ENCODE assay signal across 6 worm cellular contexts in the genomic region with DNA sequence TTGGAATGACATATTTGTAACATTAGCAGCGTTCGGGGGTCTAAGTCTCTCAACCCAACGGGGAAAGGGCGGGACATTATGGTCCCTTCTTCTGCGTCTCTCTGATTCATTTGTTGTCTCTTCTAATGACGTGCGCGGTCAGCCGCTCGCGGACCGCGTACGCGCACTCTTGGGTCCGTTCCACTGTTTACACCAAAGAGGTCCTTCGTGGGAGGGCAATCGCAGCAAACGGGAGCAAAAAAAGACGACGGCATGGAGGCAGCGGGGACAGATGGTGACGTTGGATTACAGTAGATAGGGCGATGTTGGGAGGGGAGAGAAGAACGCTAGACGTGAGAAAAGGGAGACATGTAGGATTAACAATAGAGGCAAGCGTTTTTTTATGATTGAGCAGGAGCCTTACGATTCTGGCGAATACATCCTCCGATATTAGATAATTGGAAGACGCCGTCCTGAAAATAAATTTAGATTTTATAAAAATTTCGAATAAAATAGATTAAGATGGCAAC.
TF ChIP-seq lines count a peak whose summit lies in the region.

flh-1 (minus strand) TSS at position 459 of the 509 bp plus-strand sequence.

TF ChIP-seq in whole organism, L4 larva, 104 proteins besides CTCF, POLR2A, EP300 and RAD21 (continues in another document):
- TF ChIP-seq duxl-1 (tag; optimal IDR thresholded peaks at IDR 0.05; lab: Kevin White, UChicago; ENCODE audit: poor library complexity) (no peak), R02D3.7 (tag; optimal IDR thresholded peaks at IDR 0.05; lab: Kevin White, UChicago) (no peak), lir-3 (tag; optimal IDR thresholded peaks at IDR 0.05; lab: Kevin White, UChicago) (no peak), madf-5 (GFP tag; IDR thresholded peaks at IDR 0.05; lab: Robert Waterston, UW) (0 out of 4 replicates have a peak, but pooled peaks of 1 of the 2 experiments have one; percentile 23), nhr-10 (tag; optimal IDR thresholded peaks at IDR 0.05; lab: Kevin White, UChicago) (no peak), ceh-28 (tag; optimal IDR thresholded peaks at IDR 0.05; lab: Kevin White, UChicago) (no peak), set-16 (GFP tag; IDR thresholded peaks at IDR 0.05; lab: Robert Waterston, UW) (0 out of 2 replicates have a peak, but pooled peaks have one; percentile 42), mxl-3 (GFP tag; optimal IDR thresholded peaks at IDR 0.05; lab: Kevin White, UChicago) (no peak), dve-1 (tag; optimal IDR thresholded peaks at IDR 0.05; lab: Kevin White, UChicago; ENCODE audit: insufficient read depth) (no peak), nhr-102 (tag; optimal IDR thresholded peaks at IDR 0.05; lab: Kevin White, UChicago) (no peak), egl-43 (GFP tag; IDR thresholded peaks at IDR 0.05; lab: Robert Waterston, UW) (0 out of 2 replicates have a peak, but pooled peaks have one; percentile 34), spr-3 (GFP tag; optimal IDR thresholded peaks at IDR 0.05; lab: Kevin White, UChicago) (no peak), tag-97 (GFP tag; IDR thresholded peaks at IDR 0.05; lab: Robert Waterston, UW) (no peak)

TF ChIP-seq in whole organism, early embryonic, 17 proteins besides CTCF, POLR2A, EP300 and RAD21:
- TF ChIP-seq sea-1 (GFP tag; conservative IDR thresholded peaks at IDR 0.05; lab: Robert Waterston, UW): peak; percentile 82
- no peak for TF ChIP-seq flt-1 (GFP tag; IDR thresholded peaks at IDR 0.05; lab: Robert Waterston, UW)
- peak; percentile 15 for TF ChIP-seq F13C5.2 (tag; optimal IDR thresholded peaks at IDR 0.05; lab: Kevin White, UChicago)
- TF ChIP-seq ceh-36 (tag; optimal IDR thresholded peaks at IDR 0.05; lab: Kevin White, UChicago): peak; percentile 70
- peak; percentile 86 for TF ChIP-seq hmg-4 (GFP tag; optimal IDR thresholded peaks at IDR 0.05; lab: Kevin White, UChicago)
- TF ChIP-seq aly-1 (tag; optimal IDR thresholded peaks at IDR 0.05; lab: Kevin White, UChicago): peak; percentile 47

TF ChIP-seq in whole organism, late embryonic, 69 proteins besides CTCF, POLR2A, EP300 and RAD21 (continues in another document):
- no peak for TF ChIP-seq unc-3 (GFP tag; conservative IDR thresholded peaks at IDR 0.05; lab: Robert Waterston, UW)
- TF ChIP-seq unc-3 (tag; optimal IDR thresholded peaks at IDR 0.05; lab: Kevin White, UChicago): no peak
- TF ChIP-seq ets-4 (tag; optimal IDR thresholded peaks at IDR 0.05; lab: Kevin White, UChicago): no peak
- peak; percentile 30 for TF ChIP-seq ceh-2 (tag; optimal IDR thresholded peaks at IDR 0.05; lab: Kevin White, UChicago)
- no peak for TF ChIP-seq hlh-30 (tag; optimal IDR thresholded peaks at IDR 0.05; lab: Kevin White, UChicago; ENCODE audit: insufficient read depth)
- TF ChIP-seq tbx-2 (tag; optimal IDR thresholded peaks at IDR 0.05; lab: Kevin White, UChicago): peak; percentile 58
- peak; percentile 12 for TF ChIP-seq unc-55 (GFP tag; optimal IDR thresholded peaks at IDR 0.05; lab: Kevin White, UChicago)
- TF ChIP-seq nfya-1 (tag; optimal IDR thresholded peaks at IDR 0.05; lab: Kevin White, UChicago): peak; percentile 31
- TF ChIP-seq ceh-31 (tag; optimal IDR thresholded peaks at IDR 0.05; lab: Kevin White, UChicago): peak; percentile 37
- no peak for TF ChIP-seq ceh-18 (tag; optimal IDR thresholded peaks at IDR 0.05; lab: Kevin White, UChicago)
- peak; percentile 58 for TF ChIP-seq sdc-2 (tag; optimal IDR thresholded peaks at IDR 0.05; lab: Kevin White, UChicago)
- TF ChIP-seq ceh-24 (tag; optimal IDR thresholded peaks at IDR 0.05; lab: Kevin White, UChicago): no peak
- TF ChIP-seq fkh-6 (tag; optimal IDR thresholded peaks at IDR 0.05; lab: Kevin White, UChicago): no peak
- peak; percentile 28 for TF ChIP-seq ceh-34 (tag; optimal IDR thresholded peaks at IDR 0.05; lab: Kevin White, UChicago)
- TF ChIP-seq pqm-1 (tag; optimal IDR thresholded peaks at IDR 0.05; lab: Kevin White, UChicago): no peak
- TF ChIP-seq hlh-6 (tag; optimal IDR thresholded peaks at IDR 0.05; lab: Kevin White, UChicago): peak; percentile 21
- no peak for TF ChIP-seq ceh-45 (GFP tag; IDR thresholded peaks at IDR 0.05; lab: Robert Waterston, UW)

TF ChIP-seq in whole organism, midembryonic, 9 proteins besides CTCF, POLR2A, EP300 and RAD21:
- TF ChIP-seq ref-1 (GFP tag; conservative IDR thresholded peaks at IDR 0.05; lab: Robert Waterston, UW) (no peak), flt-1 (GFP tag; IDR thresholded peaks at IDR 0.05; lab: Robert Waterston, UW) (peak; percentile 76), med-1 (GFP tag; optimal IDR thresholded peaks at IDR 0.05; lab: Kevin White, UChicago; ENCODE audit: insufficient read depth) (no peak), ztf-29 (GFP tag; IDR thresholded peaks at IDR 0.05; lab: Robert Waterston, UW) (no peak), T22C8.4 (GFP tag; IDR thresholded peaks at IDR 0.05; lab: Robert Waterston, UW) (no peak), cog-1 (tag; optimal IDR thresholded peaks at IDR 0.05; lab: Kevin White, UChicago) (no peak), tab-1 (GFP tag; IDR thresholded peaks at IDR 0.05; lab: Robert Waterston, UW) (peak; percentile 63; the same call in 1 of the 2 replicates), ztf-23 (GFP tag; IDR thresholded peaks at IDR 0.05; lab: Robert Waterston, UW) (no peak), klf-2 (GFP tag; conservative IDR thresholded peaks at IDR 0.05; lab: Robert Waterston, UW) (no peak)
TF ChIP-seq in whole organism, midembryonic: peak in this region for 2.

TF ChIP-seq in whole organism, mixed stage, embryonic, 35 proteins besides CTCF, POLR2A, EP300 and RAD21 (continues in another document):
- TF ChIP-seq tbx-8 (GFP tag; optimal IDR thresholded peaks at IDR 0.05; lab: Kevin White, UChicago) (no peak), bed-3 (GFP tag; optimal IDR thresholded peaks at IDR 0.05; lab: Kevin White, UChicago) (no peak), lin-13 (tag; optimal IDR thresholded peaks at IDR 0.05; lab: Kevin White, UChicago) (no peak), nhr-12 (tag; optimal IDR thresholded peaks at IDR 0.05; lab: Kevin White, UChicago) (no peak), drap-1 (GFP tag; optimal IDR thresholded peaks at IDR 0.05; lab: Kevin White, UChicago) (peak; percentile 56), ceh-39 (tag; optimal IDR thresholded peaks at IDR 0.05; lab: Kevin White, UChicago) (peak; percentile 42), unc-120 (tag; optimal IDR thresholded peaks at IDR 0.05; lab: Kevin White, UChicago; ENCODE audit: poor library complexity, severe bottlenecking) (no peak), ceh-83 (GFP tag; optimal IDR thresholded peaks at IDR 0.05; lab: Kevin White, UChicago) (peak; percentile 17), mep-1 (tag; optimal IDR thresholded peaks at IDR 0.05; lab: Kevin White, UChicago) (peak; percentile 55), ceh-43 (GFP tag; optimal IDR thresholded peaks at IDR 0.05; lab: Kevin White, UChicago) (no peak), lin-32 (GFP tag; optimal IDR thresholded peaks at IDR 0.05; lab: Kevin White, UChicago) (peak; percentile 91), zip-8 (tag; optimal IDR thresholded peaks at IDR 0.05; lab: Kevin White, UChicago) (no peak), mab-5 (tag; optimal IDR thresholded peaks at IDR 0.05; lab: Kevin White, UChicago) (no peak), nhr-2 (tag; optimal IDR thresholded peaks at IDR 0.05; lab: Kevin White, UChicago) (peak; percentile 73), elt-3 (tag; optimal IDR thresholded peaks at IDR 0.05; lab: Kevin White, UChicago) (no peak), pha-4 (tag; optimal IDR thresholded peaks at IDR 0.05; lab: Kevin White, UChicago) (peak; percentile 35), nhr-28 (tag; optimal IDR thresholded peaks at IDR 0.05; lab: Kevin White, UChicago) (no peak), nhr-76 (tag; optimal IDR thresholded peaks at IDR 0.05; lab: Kevin White, UChicago) (no peak), unc-62 (GFP tag; optimal IDR thresholded peaks at IDR 0.05; lab: Kevin White, UChicago) (peak; percentile 25), lsy-2 (tag; optimal IDR thresholded peaks at IDR 0.05; lab: Kevin White, UChicago) (no peak), unc-39 (tag; optimal IDR thresholded peaks at IDR 0.05; lab: Kevin White, UChicago) (no peak), nhr-237 (tag; optimal IDR thresholded peaks at IDR 0.05; lab: Kevin White, UChicago) (no peak)

TF ChIP-seq in whole organism, young adult, 124 proteins besides CTCF, POLR2A, EP300 and RAD21:
- TF ChIP-seq lin-40 (tag; optimal IDR thresholded peaks at IDR 0.05; lab: Kevin White, UChicago) (no peak), sea-2 (GFP tag; IDR thresholded peaks at IDR 0.05; lab: Robert Waterston, UW) (no peak), madf-6 (GFP tag; IDR thresholded peaks at IDR 0.05; lab: Robert Waterston, UW) (0 out of 2 replicates have a peak, but pooled peaks have one; percentile 19), nfya-2 (GFP tag; IDR thresholded peaks at IDR 0.05; lab: Robert Waterston, UW) (no peak), madf-3 (GFP tag; IDR thresholded peaks at IDR 0.05; lab: Robert Waterston, UW) (no peak), hmg-20 (GFP tag; IDR thresholded peaks at IDR 0.05; lab: Robert Waterston, UW) (no peak), ztf-18 (tag; optimal IDR thresholded peaks at IDR 0.05; lab: Kevin White, UChicago) (no peak), F22D6.2 (tag; optimal IDR thresholded peaks at IDR 0.05; lab: Kevin White, UChicago) (no peak), zfh-2 (GFP tag; conservative IDR thresholded peaks at IDR 0.05; lab: Robert Waterston, UW) (peak; percentile 52; the same call in 1 of the 2 replicates)
TF ChIP-seq in whole organism, young adult: peak in this region for 2.
